Fruit fly (Drosophila melanogaster): ENCODE results near the gene Oga.
A peak's percentile ranks its signal among the peaks of the same experiment; 100 is the strongest.

The Oga gene

dm6 chr3R:21269923-21270322, 51.0 kb downstream of the Oga start, which contains the start of the genes AP-2sigma and Idi (continued):
- TF ChIP-seq Hmr (GFP tag; optimal IDR thresholded peaks at IDR 0.05), result peak; percentile 30
- no peak for TF ChIP-seq CG15011 (GFP tag; optimal IDR thresholded peaks at IDR 0.05)
- TF ChIP-seq CG11560 (tag; IDR thresholded peaks at IDR 0.05), result no peak
- no peak for TF ChIP-seq CG7745 (tag; optimal IDR thresholded peaks at IDR 0.05)
- TF ChIP-seq sr (GFP tag; IDR thresholded peaks at IDR 0.05), result peak; percentile 61; the same call in 2 of the 3 replicates
- no peak for TF ChIP-seq prd (optimal IDR thresholded peaks at IDR 0.05)
- TF ChIP-seq prd (GFP tag; IDR thresholded peaks at IDR 0.05), result 0 out of 3 replicates have a peak, but pooled peaks have one; percentile 39
- TF ChIP-seq CG15479 (GFP tag; optimal IDR thresholded peaks at IDR 0.05), result peak; percentile 32
- TF ChIP-seq CHES-1-like (GFP tag; optimal IDR thresholded peaks at IDR 0.05), result peak; percentile 63
- TF ChIP-seq sqz (GFP tag; optimal IDR thresholded peaks at IDR 0.05), result no peak
- TF ChIP-seq Dek (tag; optimal IDR thresholded peaks at IDR 0.05), result no peak
- peak; percentile 25 for TF ChIP-seq Bdp1 (GFP tag; optimal IDR thresholded peaks at IDR 0.05)
- peak; percentile 61; the same call in 2 of the 3 replicates for TF ChIP-seq ci (GFP tag; IDR thresholded peaks at IDR 0.05)
- no peak for TF ChIP-seq CG16779 (GFP tag; IDR thresholded peaks at IDR 0.05)
- peak; percentile 55 for TF ChIP-seq CG9437 (GFP tag; optimal IDR thresholded peaks at IDR 0.05)
- TF ChIP-seq bcd (GFP tag; optimal IDR thresholded peaks at IDR 0.05), result peak; percentile 53
- no peak for TF ChIP-seq CG8388 (GFP tag; optimal IDR thresholded peaks at IDR 0.05)
- no peak for TF ChIP-seq CG14667 (GFP tag; IDR thresholded peaks at IDR 0.05)
- TF ChIP-seq CG2116 (GFP tag; optimal IDR thresholded peaks at IDR 0.05), result peak; percentile 58
- TF ChIP-seq gsb-n (tag; optimal IDR thresholded peaks at IDR 0.05), result no peak
- no peak for TF ChIP-seq CG12299 (tag; optimal IDR thresholded peaks at IDR 0.05)
- no peak for TF ChIP-seq CG8290 (GFP tag; optimal IDR thresholded peaks at IDR 0.05)
- TF ChIP-seq CG8290 (tag; optimal IDR thresholded peaks at IDR 0.05), result peak; percentile 10 to 84
- peak; percentile 90 for TF ChIP-seq CG4617 (GFP tag; optimal IDR thresholded peaks at IDR 0.05; ENCODE audit: borderline replicate concordance)
- no peak for TF ChIP-seq Spps (tag; optimal IDR thresholded peaks at IDR 0.05)
- no peak for TF ChIP-seq CG3838 (GFP tag; optimal IDR thresholded peaks at IDR 0.05)
- TF ChIP-seq dmrt11E (tag; optimal IDR thresholded peaks at IDR 0.05), result peak; percentile 27
- TF ChIP-seq Abd-B (GFP tag; optimal IDR thresholded peaks at IDR 0.05), result no peak
- TF ChIP-seq CG9609 (GFP tag; optimal IDR thresholded peaks at IDR 0.05), result peak; percentile 5
- TF ChIP-seq bsh (GFP tag; optimal IDR thresholded peaks at IDR 0.05), result peak in 1 of 2 experiments; percentile 25
- TF ChIP-seq CG3847 (GFP tag; IDR thresholded peaks at IDR 0.05), result peak; percentile 89
- no peak for TF ChIP-seq CG18011 (GFP tag; optimal IDR thresholded peaks at IDR 0.05)
- TF ChIP-seq Deaf1 (tag; optimal IDR thresholded peaks at IDR 0.05), result peak; percentile 14
- TF ChIP-seq NC2α (GFP tag; optimal IDR thresholded peaks at IDR 0.05), result peak; percentile 11
- TF ChIP-seq CG31441 (GFP tag; IDR thresholded peaks at IDR 0.05), result 0 out of 2 replicates have a peak, but pooled peaks have one; percentile 16
- TF ChIP-seq CG12104 (GFP tag; optimal IDR thresholded peaks at IDR 0.05), result no peak
- peak; percentile 70 for TF ChIP-seq CG3281 (GFP tag; optimal IDR thresholded peaks at IDR 0.05)
- TF ChIP-seq maf-S (GFP tag; optimal IDR thresholded peaks at IDR 0.05), result peak; percentile 14
- peak; percentile 25 for TF ChIP-seq CG2712 (tag; optimal IDR thresholded peaks at IDR 0.05)
- TF ChIP-seq CG4360 (GFP tag; IDR thresholded peaks at IDR 0.05), result peak; percentile 36
- peak; percentile 1 for TF ChIP-seq Nf-YC (tag; optimal IDR thresholded peaks at IDR 0.05)
- no peak for TF ChIP-seq Rx (GFP tag; IDR thresholded peaks at IDR 0.05)
- 0 out of 4 replicates have a peak, but pooled peaks have one; percentile 64 for TF ChIP-seq chinmo (GFP tag; IDR thresholded peaks at IDR 0.05; ENCODE audit: partially characterized antibody)
- TF ChIP-seq Tbp (GFP tag; optimal IDR thresholded peaks at IDR 0.05), result no peak
- TF ChIP-seq Opbp (GFP tag; IDR thresholded peaks at IDR 0.05; ENCODE audit: partially characterized antibody), result 0 out of 3 replicates have a peak, but pooled peaks have one; percentile 45
- peak; percentile 52 for TF ChIP-seq CG9932 (GFP tag; IDR thresholded peaks at IDR 0.05)
- TF ChIP-seq CG8944 (GFP tag; optimal IDR thresholded peaks at IDR 0.05), result no peak
- TF ChIP-seq HLH54F (GFP tag; optimal IDR thresholded peaks at IDR 0.05), result peak; percentile 10
- TF ChIP-seq disco-r (GFP tag; optimal IDR thresholded peaks at IDR 0.05), result peak; percentile 37
- TF ChIP-seq sob (GFP tag; IDR thresholded peaks at IDR 0.05), result peak; percentile 56
- peak; percentile 80 to 96 for TF ChIP-seq crp (GFP tag; optimal IDR thresholded peaks at IDR 0.05)
